Fruit fly (Drosophila melanogaster) whole organism: ENCODE data around the gene CG45492.
"Not testable (repeated sequence)": the region's sequence is repeated elsewhere in the genome, so short reads cannot be mapped to it uniquely, and the experiment has no call there.

Source experiments
- Dll ChIP-seq: fragments of >200 bp; optimal IDR thresholded peaks from 2 replicates; lab custom pipeline; 2017
- psq ChIP-seq: fragments of >200 bp; optimal IDR thresholded peaks from 2 replicates; lab custom pipeline; 2017

DNA sequence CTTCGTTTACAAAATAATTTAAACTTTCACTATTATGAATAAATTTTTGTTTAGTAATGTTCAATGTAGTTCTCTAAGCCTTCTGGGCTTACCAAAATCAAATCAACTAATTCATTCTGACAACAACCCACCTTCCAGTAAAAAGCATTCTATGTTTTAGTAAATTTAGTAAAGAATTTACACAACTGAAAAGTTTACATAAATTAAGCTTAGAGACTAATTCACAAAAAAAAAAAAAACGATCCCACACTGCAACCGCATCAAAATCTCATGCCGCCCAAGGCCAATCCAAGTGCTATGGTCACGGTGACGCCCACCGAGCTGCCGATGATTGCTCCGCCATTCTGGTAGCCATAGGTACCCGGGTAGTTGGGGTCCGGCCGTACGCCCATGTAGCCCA is 4.8 kb upstream of the CG45492 start, which contains the start of gene CG45493:
- not testable (repeated sequence) for TF ChIP-seq Dll, psq (lab: Kevin White, UChicago)
